Worm (Caenorhabditis elegans) whole organism, midembryonic: ENCODE results near the gene C37H5.5.

ENCODE experiments used
- T22C8.4 ChIP-seq: fragments of 200-800 bp; sonication (Bioruptor generic); IDR thresholded peaks from 2 replicates; pipeline ENCODE4 v1.3.6; 2022; ENCODE audit warnings: missing genetic modification characterization, missing compliant biosample characterization
- flt-1 ChIP-seq: fragments of 200-800 bp; sonication (Bioruptor generic); IDR thresholded peaks from 2 replicates; pipeline ENCODE4 v1.3.6; 2022; ENCODE audit warnings: missing genetic modification characterization, missing compliant biosample characterization
- klf-2 ChIP-seq: fragments of 200-800 bp; sonication (Bioruptor generic); conservative IDR thresholded peaks from 2 replicates; pipeline ENCODE4 v1.3.6; 2022; ENCODE audit warnings: missing genetic modification reagents, missing genetic modification characterization, missing compliant biosample characterization
- ref-1 ChIP-seq: fragments of 200-800 bp; sonication (Bioruptor generic); conservative IDR thresholded peaks from 2 replicates; pipeline ENCODE4 v1.3.6; 2022; ENCODE audit warnings: missing genetic modification reagents, missing genetic modification characterization, missing compliant biosample characterization
- tab-1 ChIP-seq: fragments of 200-800 bp; sonication (Bioruptor generic); IDR thresholded peaks from 2 replicates; pipeline ENCODE4 v1.3.6; 2022; ENCODE audit warnings: missing genetic modification characterization, missing compliant biosample characterization
- ztf-23 ChIP-seq: fragments of 200-800 bp; sonication (Bioruptor generic); IDR thresholded peaks from 2 replicates; pipeline ENCODE4 v1.3.6; 2022; ENCODE audit warnings: missing genetic modification reagents, missing genetic modification characterization, missing compliant biosample characterization
- ztf-29 ChIP-seq: fragments of 200-800 bp; sonication (Bioruptor generic); IDR thresholded peaks from 2 replicates; pipeline ENCODE4 v1.3.6; 2022; ENCODE audit warnings: missing genetic modification reagents, missing genetic modification characterization, missing compliant biosample characterization

ce11 chrV:4870627-4871026 lies 43.5 kb downstream of the C37H5.5 start:
- TF ChIP-seq flt-1 (GFP tag; lab: Robert Waterston, UW) = no peak
- TF ChIP-seq T22C8.4 (GFP tag; lab: Robert Waterston, UW) = no peak
- no peak for TF ChIP-seq ztf-29 (GFP tag; lab: Robert Waterston, UW)
- no peak for TF ChIP-seq tab-1 (GFP tag; lab: Robert Waterston, UW)
- no peak for TF ChIP-seq klf-2 (GFP tag; lab: Robert Waterston, UW)
- TF ChIP-seq ref-1 = no peak
- no peak for TF ChIP-seq ztf-23 (GFP tag; lab: Robert Waterston, UW)
